Worm (Caenorhabditis elegans) whole organism, early embryonic: Measurements from ENCODE around the gene nuc-1.

Experiments used
- B0310.2 ChIP-seq: sonication (generic microtip); optimal IDR thresholded peaks from 2 replicates; lab custom pipeline; 2016; ENCODE audit warnings: mild to moderate bottlenecking, missing genetic modification characterization, missing compliant biosample characterization
- F13C5.2 ChIP-seq: sonication (generic microtip); optimal IDR thresholded peaks from 2 replicates; lab custom pipeline; 2017; ENCODE audit warnings: mild to moderate bottlenecking, missing genetic modification characterization, inconsistent platforms, missing compliant biosample characterization
- aly-1 ChIP-seq: sonication (generic microtip); optimal IDR thresholded peaks from 2 replicates; lab custom pipeline; 2016; ENCODE audit warnings: missing genetic modification characterization, missing compliant biosample characterization
- ama-1 ChIP-seq: fragments of 150-350 bp; optimal IDR thresholded peaks from 2 replicates; lab custom pipeline; 2014
- ceh-13 ChIP-seq: fragments of 200-800 bp; sonication (Bioruptor generic); optimal IDR thresholded peaks from 2 replicates; lab custom pipeline; 2018; ENCODE audit warnings: mild to moderate bottlenecking, missing genetic modification characterization, missing compliant biosample characterization
- ceh-36 ChIP-seq: sonication (generic microtip); optimal IDR thresholded peaks from 2 replicates; lab custom pipeline; 2016; ENCODE audit warnings: missing genetic modification characterization, inconsistent platforms, missing compliant biosample characterization
- ets-7 ChIP-seq: sonication (generic microtip); optimal IDR thresholded peaks from 2 replicates; lab custom pipeline; 2016; ENCODE audit warnings: missing genotype, missing genetic modification characterization, missing compliant biosample characterization
- flt-1 ChIP-seq: fragments of 200-800 bp; sonication (Bioruptor generic); IDR thresholded peaks from 2 replicates; pipeline ENCODE4 v1.3.6; 2022; ENCODE audit warnings: missing genetic modification characterization, missing compliant biosample characterization
- hmbx-1 ChIP-seq: sonication (generic microtip); optimal IDR thresholded peaks from 2 replicates; lab custom pipeline; 2016; ENCODE audit warnings: mild to moderate bottlenecking, missing genetic modification characterization, missing compliant biosample characterization
- hmg-4 ChIP-seq: fragments of 200-800 bp; sonication (Bioruptor generic); optimal IDR thresholded peaks from 2 replicates; lab custom pipeline; 2018; ENCODE audit warnings: mild to moderate bottlenecking, missing genetic modification characterization, missing compliant biosample characterization
- hnd-1 ChIP-seq: sonication (generic microtip); optimal IDR thresholded peaks from 2 replicates; lab custom pipeline; 2016; ENCODE audit warnings: missing genetic modification characterization, missing compliant biosample characterization
- pes-1 ChIP-seq: fragments of 200-800 bp; sonication (Bioruptor generic); IDR thresholded peaks from 2 replicates; pipeline ENCODE4 v1.3.6; 2022; ENCODE audit warnings: missing genetic modification reagents, missing genetic modification characterization, missing compliant biosample characterization
- scrt-1 ChIP-seq: fragments of 200-800 bp; sonication (Bioruptor generic); IDR thresholded peaks from 2 replicates; pipeline ENCODE4 v1.3.6; 2022; ENCODE audit warnings: missing genetic modification characterization, missing compliant biosample characterization
- sea-1 ChIP-seq: fragments of 200-800 bp; sonication (Bioruptor generic); conservative IDR thresholded peaks from 2 replicates; pipeline ENCODE4 v1.3.6; 2022; ENCODE audit warnings: missing genetic modification characterization, missing compliant biosample characterization
- tbx-11 ChIP-seq: fragments of 200-800 bp; sonication (Bioruptor generic); IDR thresholded peaks from 2 replicates; pipeline ENCODE4 v1.3.6; 2022; ENCODE audit warnings: missing genetic modification characterization, missing compliant biosample characterization
- tbx-37 ChIP-seq: fragments of 200-800 bp; sonication (Bioruptor generic); conservative IDR thresholded peaks from 2 replicates; pipeline ENCODE4 v1.3.6; 2022; ENCODE audit warnings: missing genetic modification reagents, missing genetic modification characterization, missing compliant biosample characterization
- tra-4 ChIP-seq: sonication (generic microtip); optimal IDR thresholded peaks from 2 replicates; lab custom pipeline; 2017; ENCODE audit warnings: missing genetic modification characterization, missing compliant biosample characterization

The nuc-1 gene

DNA sequence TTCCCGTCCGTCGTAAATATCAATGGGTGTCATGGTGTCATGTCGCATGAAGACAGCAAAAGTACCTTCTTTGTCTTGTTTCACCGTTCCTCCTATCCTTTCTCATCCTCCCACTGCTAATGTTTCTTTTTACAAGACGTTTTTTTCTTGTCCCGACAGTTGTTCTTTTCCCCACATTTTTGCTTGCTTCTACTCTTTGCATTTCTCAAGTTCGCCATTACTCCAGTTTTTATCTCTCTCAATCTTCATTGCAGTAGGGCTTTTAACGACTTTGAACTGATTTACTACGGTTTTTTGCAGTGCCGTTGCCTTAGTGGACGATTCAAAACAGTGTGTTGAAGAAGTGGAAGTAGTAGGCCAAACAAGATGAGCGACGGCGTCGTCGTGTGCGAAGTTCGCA lies 10.3 kb upstream of the nuc-1 start, which contains the start of gene C07B5.4:
Gene C07B5.4 (plus strand): TSS at position 301 of the 400 bp plus-strand sequence.
- TF ChIP-seq F13C5.2 (tag; lab: Kevin White, UChicago) (no peak), ceh-13 (no peak), tbx-11 (GFP tag; lab: Robert Waterston, UW) (no peak), hnd-1 (tag; lab: Kevin White, UChicago) (no peak)

DNA sequence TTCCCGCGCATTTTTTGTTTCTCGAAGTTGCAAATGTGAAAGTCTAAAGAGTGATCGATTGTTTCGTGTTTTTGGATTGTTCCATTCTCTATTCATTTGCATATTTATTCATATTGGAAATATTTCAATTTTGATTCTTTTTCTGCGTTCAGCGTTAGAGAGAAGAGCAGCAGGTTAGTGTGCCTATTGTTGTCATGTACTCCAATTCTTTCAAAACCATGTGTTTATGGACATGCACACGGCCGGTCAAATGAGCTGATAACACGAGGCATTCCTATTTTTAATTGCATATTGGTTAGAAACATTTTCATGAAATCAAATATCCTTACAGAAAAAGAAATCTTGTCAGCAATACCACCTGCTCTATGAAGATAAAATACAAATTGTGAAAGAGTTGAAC lies 8.1 kb upstream of the nuc-1 start:
- TF ChIP-seq pes-1 (GFP tag; lab: Robert Waterston, UW) (no peak), flt-1 (GFP tag; lab: Robert Waterston, UW) (no peak), tbx-11 (GFP tag; lab: Robert Waterston, UW) (no peak), ama-1 (lab: Kevin White, UChicago) (no peak), aly-1 (tag; lab: Kevin White, UChicago) (no peak), ets-7 (tag; lab: Kevin White, UChicago) (no peak), hnd-1 (tag; lab: Kevin White, UChicago) (no peak), ceh-36 (tag; lab: Kevin White, UChicago) (no peak), tra-4 (tag; lab: Kevin White, UChicago) (no peak), hmbx-1 (tag; lab: Kevin White, UChicago) (no peak), tbx-37 (GFP tag; lab: Robert Waterston, UW) (no peak), F13C5.2 (tag; lab: Kevin White, UChicago) (no peak), sea-1 (GFP tag; lab: Robert Waterston, UW) (no peak)

DNA sequence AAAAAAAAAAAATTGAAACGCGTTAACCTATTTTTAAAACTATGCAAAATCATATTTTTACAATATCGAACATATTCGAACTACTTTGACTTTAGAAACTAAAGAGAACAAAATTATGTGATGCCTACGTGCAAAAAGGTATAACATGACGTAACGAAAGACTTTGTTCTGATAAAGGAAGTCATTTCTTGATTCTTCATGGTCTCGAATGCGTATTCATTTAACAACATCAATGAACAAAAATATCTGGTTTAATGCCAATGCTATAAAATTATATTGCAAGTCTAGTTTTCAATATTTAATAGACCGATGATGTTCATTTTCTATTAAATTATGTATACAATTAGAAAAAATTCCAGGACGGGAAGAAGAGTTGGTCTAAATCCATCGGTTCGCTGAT lies 3.7 kb upstream of the nuc-1 start:
- TF ChIP-seq ets-7 (tag; lab: Kevin White, UChicago) (no peak), tbx-37 (GFP tag; lab: Robert Waterston, UW) (no peak), ceh-36 (tag; lab: Kevin White, UChicago) (no peak), F13C5.2 (tag; lab: Kevin White, UChicago) (no peak), ceh-13 (no peak), sea-1 (GFP tag; lab: Robert Waterston, UW) (no peak), tra-4 (tag; lab: Kevin White, UChicago) (no peak), tbx-11 (GFP tag; lab: Robert Waterston, UW) (no peak), ama-1 (lab: Kevin White, UChicago) (no peak), hmbx-1 (tag; lab: Kevin White, UChicago) (no peak), B0310.2 (tag; lab: Kevin White, UChicago) (no peak), scrt-1 (no peak), aly-1 (tag; lab: Kevin White, UChicago) (no peak), pes-1 (GFP tag; lab: Robert Waterston, UW) (no peak), flt-1 (GFP tag; lab: Robert Waterston, UW) (no peak), hmg-4 (no peak), hnd-1 (tag; lab: Kevin White, UChicago) (no peak)

DNA sequence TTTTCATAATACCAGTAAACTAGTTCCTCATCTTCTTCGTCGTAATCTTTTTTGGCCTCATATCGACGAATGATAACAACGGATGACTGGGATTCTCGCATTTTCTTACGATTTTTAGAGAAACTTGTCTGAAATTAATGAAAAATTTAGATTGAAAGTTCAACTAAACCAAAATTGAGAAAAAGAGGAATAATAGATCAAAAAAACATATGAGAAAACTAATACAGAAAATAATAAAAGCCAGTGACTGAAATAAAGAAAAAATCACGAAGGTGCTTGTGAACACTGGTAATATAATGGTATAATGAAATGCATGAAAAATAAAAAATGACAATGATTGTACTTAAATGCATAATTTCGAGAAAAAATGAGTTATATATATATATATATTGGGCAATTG lies 3.0 kb upstream of the nuc-1 start, which contains the start of gene C07B5.8:
Gene C07B5.8 (minus strand): TSS at position 101 of the 400 bp plus-strand sequence.
- no peak for TF ChIP-seq flt-1 (GFP tag; lab: Robert Waterston, UW)
- TF ChIP-seq hmbx-1 (tag; lab: Kevin White, UChicago): no peak
- no peak for TF ChIP-seq hmg-4
- no peak for TF ChIP-seq scrt-1
- TF ChIP-seq tbx-37 (GFP tag; lab: Robert Waterston, UW): no peak

DNA sequence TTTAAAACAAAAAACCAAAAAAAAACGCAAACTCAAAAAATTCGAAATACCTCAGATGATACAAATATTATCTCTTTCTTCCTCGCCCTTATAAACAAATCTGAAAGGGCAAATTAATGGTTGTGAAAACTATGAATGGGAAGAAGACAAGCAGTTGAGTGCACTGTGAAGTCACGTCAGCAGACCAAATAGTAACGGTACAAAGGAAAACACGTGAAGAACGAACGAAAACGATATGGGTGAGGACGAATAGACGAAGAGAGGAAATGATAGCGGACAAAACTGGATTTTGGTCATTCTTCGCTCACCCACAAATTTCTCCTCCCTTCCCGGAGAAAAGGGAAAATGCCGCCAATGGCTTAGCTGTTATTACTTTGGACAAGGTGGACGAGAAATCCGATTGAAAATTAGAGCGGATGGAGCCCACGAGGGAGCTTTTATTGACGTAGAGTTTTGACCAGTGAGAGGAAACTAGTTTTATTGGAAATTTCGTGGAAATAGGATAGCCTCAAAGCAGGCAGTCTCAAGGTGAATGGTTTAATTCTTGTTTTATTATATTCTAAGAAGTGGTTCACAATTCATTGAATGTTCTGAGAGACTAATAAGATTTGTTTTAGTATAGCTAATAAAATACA lies 2.0 kb upstream of the nuc-1 start:
- no peak for TF ChIP-seq scrt-1
- no peak for TF ChIP-seq ceh-36 (tag; lab: Kevin White, UChicago)
- no peak for TF ChIP-seq hmbx-1 (tag; lab: Kevin White, UChicago)
- no peak for TF ChIP-seq flt-1 (GFP tag; lab: Robert Waterston, UW)
- TF ChIP-seq B0310.2 (tag; lab: Kevin White, UChicago): no peak
- no peak for TF ChIP-seq ama-1 (lab: Kevin White, UChicago)
- TF ChIP-seq ceh-13: no peak
- no peak for TF ChIP-seq hnd-1 (tag; lab: Kevin White, UChicago)
- TF ChIP-seq tra-4 (tag; lab: Kevin White, UChicago): no peak
- no peak for TF ChIP-seq tbx-37 (GFP tag; lab: Robert Waterston, UW)
- no peak for TF ChIP-seq pes-1 (GFP tag; lab: Robert Waterston, UW)
- no peak for TF ChIP-seq hmg-4
- TF ChIP-seq aly-1 (tag; lab: Kevin White, UChicago): no peak

DNA sequence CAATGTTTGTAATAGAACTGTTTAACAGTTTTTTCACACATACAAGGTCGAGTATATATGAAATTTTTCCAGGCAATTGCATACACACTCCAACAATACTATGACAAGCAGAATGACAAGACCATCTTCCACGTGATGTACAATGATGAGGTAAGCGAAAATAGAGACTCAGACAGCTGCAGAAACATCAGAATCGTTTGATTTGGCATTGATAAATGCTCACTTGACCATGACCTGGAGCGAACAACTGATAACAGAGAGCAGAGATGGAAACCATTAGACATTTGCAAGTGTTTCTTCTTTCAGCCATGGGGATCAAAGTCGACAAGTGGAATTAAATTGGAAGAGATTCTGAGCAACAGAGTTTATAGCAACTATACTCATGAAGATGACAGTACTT lies 759 bp downstream of the nuc-1 start:
- no peak for TF ChIP-seq hmbx-1 (tag; lab: Kevin White, UChicago)
- no peak for TF ChIP-seq hnd-1 (tag; lab: Kevin White, UChicago)
- no peak for TF ChIP-seq flt-1 (GFP tag; lab: Robert Waterston, UW)
- TF ChIP-seq sea-1 (GFP tag; lab: Robert Waterston, UW): no peak
- no peak for TF ChIP-seq F13C5.2 (tag; lab: Kevin White, UChicago)
- no peak for TF ChIP-seq tra-4 (tag; lab: Kevin White, UChicago)
- no peak for TF ChIP-seq pes-1 (GFP tag; lab: Robert Waterston, UW)
- TF ChIP-seq tbx-37 (GFP tag; lab: Robert Waterston, UW): no peak
- TF ChIP-seq aly-1 (tag; lab: Kevin White, UChicago): no peak
- no peak for TF ChIP-seq ets-7 (tag; lab: Kevin White, UChicago)
- no peak for TF ChIP-seq ceh-13
- TF ChIP-seq hmg-4: no peak
- no peak for TF ChIP-seq B0310.2 (tag; lab: Kevin White, UChicago)
- TF ChIP-seq ama-1 (lab: Kevin White, UChicago): no peak

DNA sequence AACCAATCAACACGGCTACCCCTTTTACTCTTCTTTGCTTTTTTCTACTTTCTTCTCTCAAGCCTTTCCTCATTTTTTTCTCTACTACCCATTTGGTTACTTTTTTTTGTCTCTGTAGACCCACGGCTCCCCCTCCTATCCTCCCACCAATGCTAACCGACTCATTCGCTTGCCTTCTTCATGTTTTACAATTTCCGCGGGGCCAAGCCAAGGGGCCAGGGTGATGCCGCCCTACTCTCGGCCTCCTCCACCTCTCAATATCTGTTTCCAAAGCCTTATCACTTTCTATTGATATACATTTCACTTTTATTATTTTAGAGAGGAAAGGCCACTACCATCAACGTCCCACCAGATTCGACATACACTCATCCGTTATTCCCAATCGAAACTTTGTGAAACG lies 3.6 kb downstream of the nuc-1 start, which contains the start of gene F49E2.5:
Gene F49E2.5 (plus strand): TSS at position 301 of the 400 bp plus-strand sequence.
- TF ChIP-seq ama-1 (lab: Kevin White, UChicago): no peak
- TF ChIP-seq B0310.2 (tag; lab: Kevin White, UChicago): no peak
